Worm (Caenorhabditis elegans): Measurements from ENCODE around the gene ZK666.4.
A peak's percentile ranks its signal among the peaks of the same experiment; 100 is the strongest.
"Not testable (repeated sequence)": the region's sequence is repeated elsewhere in the genome, so short reads cannot be mapped to it uniquely, and the experiment has no call there.

The ZK666.4 gene

ce11 chrII:10476959-10477358 is at the start of gene ZK666.4:
Gene ZK666.4, plus strand, starts transcription at chrII:10477259.
- no peak for TF ChIP-seq sptf-1 (tag; optimal IDR thresholded peaks at IDR 0.05)
- TF ChIP-seq zip-4 (GFP tag; optimal IDR thresholded peaks at IDR 0.05) = no peak
- no peak for TF ChIP-seq ceh-8 (GFP tag; optimal IDR thresholded peaks at IDR 0.05)
- no peak for TF ChIP-seq lin-39 (tag; optimal IDR thresholded peaks at IDR 0.05)
- TF ChIP-seq nhr-12 (tag; optimal IDR thresholded peaks at IDR 0.05) = no peak
- TF ChIP-seq vab-15 (tag; optimal IDR thresholded peaks at IDR 0.05) = no peak
- TF ChIP-seq nhr-47 (tag; optimal IDR thresholded peaks at IDR 0.05) = no peak
- TF ChIP-seq unc-62 (GFP tag; optimal IDR thresholded peaks at IDR 0.05) = no peak
- TF ChIP-seq nhr-20 (tag; optimal IDR thresholded peaks at IDR 0.05) = no peak
- no peak for TF ChIP-seq swsn-7 (tag; optimal IDR thresholded peaks at IDR 0.05)
- no peak for TF ChIP-seq egl-27 (tag; optimal IDR thresholded peaks at IDR 0.05)
- TF ChIP-seq unc-130 (tag; optimal IDR thresholded peaks at IDR 0.05) = no peak

- TF ChIP-seq xbp-1 (tag; optimal IDR thresholded peaks at IDR 0.05) (no peak), nhr-237 (tag; optimal IDR thresholded peaks at IDR 0.05) (no peak), nhr-84 (tag; optimal IDR thresholded peaks at IDR 0.05) (no peak), lin-15B (tag; optimal IDR thresholded peaks at IDR 0.05) (no peak), sox-4 (tag; optimal IDR thresholded peaks at IDR 0.05) (no peak), pax-3 (tag; optimal IDR thresholded peaks at IDR 0.05) (no peak), elt-3 (tag; optimal IDR thresholded peaks at IDR 0.05) (no peak), zip-4 (GFP tag; optimal IDR thresholded peaks at IDR 0.05) (no peak), tlp-1 (tag; optimal IDR thresholded peaks at IDR 0.05) (no peak)
Observed at ce11 chrII:10435836-10436235, 41.2 kb upstream of the ZK666.4 start, which contains the start of gene cut-4. Gene cut-4, plus strand, starts transcription at chrII:10436136.

- TF ChIP-seq lin-15B (tag; optimal IDR thresholded peaks at IDR 0.05) (no peak), vab-15 (tag; optimal IDR thresholded peaks at IDR 0.05) (no peak), mab-9 (GFP tag; IDR thresholded peaks at IDR 0.05) (no peak), nhr-19 (GFP tag; conservative IDR thresholded peaks at IDR 0.05) (no peak), zip-4 (GFP tag; optimal IDR thresholded peaks at IDR 0.05) (no peak), nhr-85 (tag) (no peak), nhr-12 (tag; optimal IDR thresholded peaks at IDR 0.05) (no peak)
Observed at ce11 chrII:10437840-10438239, 39.2 kb upstream of the ZK666.4 start.

ce11 chrII:10439976-10440375 is 37.1 kb upstream of the ZK666.4 start, which contains the start of gene E04D5.4:
Gene E04D5.4, plus strand, starts transcription at chrII:10440276.
- TF ChIP-seq efl-1 (optimal IDR thresholded peaks at IDR 0.05) (no peak), efl-1 (GFP tag; optimal IDR thresholded peaks at IDR 0.05 in 1 of 2) (peak in 1 of 2 experiments; percentile 83), dsc-1 (tag; optimal IDR thresholded peaks at IDR 0.05) (no peak), nhr-12 (tag; optimal IDR thresholded peaks at IDR 0.05) (no peak)

- not testable (repeated sequence) for TF ChIP-seq nhr-19 (GFP tag; conservative IDR thresholded peaks at IDR 0.05); alr-1 (tag; optimal IDR thresholded peaks at IDR 0.05; ENCODE audit: borderline replicate concordance); efl-1 (optimal IDR thresholded peaks at IDR 0.05); efl-1 (GFP tag; optimal IDR thresholded peaks at IDR 0.05 in 1 of 2)
Observed at ce11 chrII:10442846-10443245, 34.2 kb upstream of the ZK666.4 start, which contains the start of gene ZK673.1. Gene ZK673.1, plus strand, starts transcription at chrII:10443146.

- no peak for TF ChIP-seq F16B12.6 (tag; optimal IDR thresholded peaks at IDR 0.05)
- no peak for TF ChIP-seq unc-86 (tag; optimal IDR thresholded peaks at IDR 0.05)
- peak; percentile 59 for TF ChIP-seq elt-2 (tag; optimal IDR thresholded peaks at IDR 0.05)
- TF ChIP-seq nhr-85 (tag) = no peak
- TF ChIP-seq lir-3 (tag; optimal IDR thresholded peaks at IDR 0.05; ENCODE audit: poor library complexity) = no peak
- TF ChIP-seq nhr-90 (tag; optimal IDR thresholded peaks at IDR 0.05; ENCODE audit: poor library complexity) = no peak
- TF ChIP-seq unc-30 (tag; optimal IDR thresholded peaks at IDR 0.05) = no peak
- TF ChIP-seq lin-35 (GFP tag; optimal IDR thresholded peaks at IDR 0.05) = peak in 1 of 2 experiments; percentile 32
- no peak for TF ChIP-seq C04F5.9 (tag; optimal IDR thresholded peaks at IDR 0.05)
- no peak for TF ChIP-seq nhr-76 (tag; optimal IDR thresholded peaks at IDR 0.05)
- no peak for TF ChIP-seq Y116A8C.19 (tag; optimal IDR thresholded peaks at IDR 0.05; ENCODE audit: borderline replicate concordance)
- no peak for TF ChIP-seq irx-1 (tag; optimal IDR thresholded peaks at IDR 0.05)
- no peak for TF ChIP-seq snpc-4 (tag; optimal IDR thresholded peaks at IDR 0.05)
- TF ChIP-seq aha-1 (tag; optimal IDR thresholded peaks at IDR 0.05) = no peak
- no peak for TF ChIP-seq blmp-1 (tag; optimal IDR thresholded peaks at IDR 0.05)
- no peak for TF ChIP-seq elt-3 (tag; optimal IDR thresholded peaks at IDR 0.05)
Observed at ce11 chrII:10443898-10444297, 33.2 kb upstream of the ZK666.4 start.
